Fruit fly (Drosophila melanogaster) S2 (cell line): Measurements from ENCODE around the gene VhaM9.7-d.

Experiments used
- CG8478 ChIP-seq: fragments of >200 bp; optimal IDR thresholded peaks from 2 replicates; lab custom pipeline; 2018
- CTCF ChIP-seq, 2 experiments: fragments of >200 bp; optimal IDR thresholded peaks; 2 replicates each; lab custom pipeline; 2018

DNA sequence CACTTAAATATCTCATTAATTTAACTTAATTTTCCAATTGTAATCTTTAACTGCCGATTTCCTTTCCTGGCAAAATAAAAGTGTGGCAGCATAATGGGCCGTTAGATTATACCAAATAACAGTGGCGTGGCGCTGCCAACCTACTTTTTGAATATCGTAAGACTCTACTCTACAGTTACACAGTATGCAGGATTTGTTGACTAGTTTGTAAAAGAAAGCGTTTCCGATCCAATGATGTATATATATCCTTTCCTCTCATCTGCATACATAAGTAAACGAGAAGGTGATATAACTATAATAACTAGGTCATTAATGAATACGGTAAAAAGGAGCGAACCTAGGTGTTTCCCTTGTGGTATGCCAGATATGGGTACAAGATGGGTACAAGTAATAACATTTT is 16.8 kb downstream of the VhaM9.7-d start, which contains the start of gene EMC2B:
- no peak for TF ChIP-seq CG8478 (lab: Kevin White, UChicago)
- no peak for TF ChIP-seq CTCF (optimal IDR thresholded peaks at IDR 0.05; lab: Kevin White, UChicago)
